Worm (Caenorhabditis elegans) whole organism, mixed stage, embryonic: ENCODE measurements around the gene nsph-4.3.

Experiments
- blmp-1 ChIP-seq: fragments of 150-350 bp; optimal IDR thresholded peaks from 2 replicates; lab custom pipeline; 2014; ENCODE audit warnings: missing biosample characterization, missing genetic modification characterization
- ces-1 ChIP-seq: fragments of 150-350 bp; optimal IDR thresholded peaks from 2 replicates; lab custom pipeline; 2014; ENCODE audit warnings: missing biosample characterization, missing genetic modification reagents, missing genetic modification characterization
- lin-13 ChIP-seq: fragments of 150-350 bp; optimal IDR thresholded peaks from 2 replicates; lab custom pipeline; 2014; ENCODE audit warnings: missing biosample characterization, missing genetic modification characterization
- lsy-2 ChIP-seq: fragments of 150-350 bp; optimal IDR thresholded peaks from 2 replicates; lab custom pipeline; 2014; ENCODE audit warnings: missing biosample characterization, missing genetic modification characterization
- mep-1 ChIP-seq: fragments of 150-350 bp; optimal IDR thresholded peaks from 2 replicates; lab custom pipeline; 2017; ENCODE audit warnings: missing biosample characterization, missing genetic modification reagents, missing genetic modification characterization, inconsistent platforms
- mls-2 ChIP-seq: sonication (generic microtip); optimal IDR thresholded peaks from 2 replicates; lab custom pipeline; 2016; ENCODE audit warnings: mild to moderate bottlenecking, missing genetic modification characterization, moderate library complexity, missing compliant biosample characterization
- nhr-76 ChIP-seq: sonication (generic microtip); optimal IDR thresholded peaks from 2 replicates; lab custom pipeline; 2017; ENCODE audit warnings: missing biosample characterization, missing genetic modification characterization
- sem-2 ChIP-seq: fragments of 200-800 bp; sonication (Bioruptor generic); optimal IDR thresholded peaks from 2 replicates; lab custom pipeline; 2018; ENCODE audit warnings: mild to moderate bottlenecking, missing genetic modification characterization, missing compliant biosample characterization
- ztf-11 ChIP-seq: fragments of 150-350 bp; optimal IDR thresholded peaks from 2 replicates; lab custom pipeline; 2014; ENCODE audit warnings: missing biosample characterization, missing genetic modification characterization

DNA sequence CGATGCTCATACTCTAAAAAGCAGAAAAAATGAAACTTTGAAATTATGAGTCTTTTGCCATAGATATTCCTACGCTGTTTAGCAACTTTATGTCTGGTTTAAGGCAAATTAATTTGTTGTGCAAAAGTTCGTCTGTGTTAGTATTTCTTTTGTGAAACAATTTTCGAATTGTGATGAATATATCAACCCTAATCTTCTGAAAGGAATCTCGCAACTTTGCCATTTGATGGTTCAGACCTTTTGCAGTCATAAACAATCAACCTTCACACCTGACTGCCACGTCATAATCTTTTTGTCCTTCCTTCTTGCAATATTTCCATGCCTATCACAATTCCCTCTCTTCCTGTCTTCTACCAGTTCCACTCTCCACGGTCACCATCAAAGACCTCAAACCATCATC is 10.8 kb upstream of the nsph-4.3 start:
- TF ChIP-seq mep-1 (tag; lab: Kevin White, UChicago), result no peak
- no peak for TF ChIP-seq ztf-11 (tag; lab: Kevin White, UChicago)
- no peak for TF ChIP-seq lsy-2 (tag; lab: Kevin White, UChicago)
- no peak for TF ChIP-seq mls-2
- TF ChIP-seq blmp-1 (tag; lab: Kevin White, UChicago), result no peak
- no peak for TF ChIP-seq ces-1 (GFP tag; lab: Kevin White, UChicago)
- TF ChIP-seq lin-13 (tag; lab: Kevin White, UChicago), result no peak
- no peak for TF ChIP-seq nhr-76 (tag; lab: Kevin White, UChicago)
- TF ChIP-seq sem-2 (GFP tag; lab: Kevin White, UChicago), result no peak
